Worm (Caenorhabditis elegans) whole organism, L3 larva: ENCODE measurements around the gene T04C9.1.

Source experiments
- ZK546.5 ChIP-seq: sonication (generic microtip); optimal IDR thresholded peaks from 2 replicates; lab custom pipeline; 2017; ENCODE audit warnings: missing biosample characterization, missing genetic modification characterization
- ama-1 ChIP-seq: fragments of 150-350 bp; optimal IDR thresholded peaks from 2 replicates; lab custom pipeline; 2018
- ceh-16 ChIP-seq: sonication (generic microtip); optimal IDR thresholded peaks from 2 replicates; lab custom pipeline; 2017; ENCODE audit warnings: missing biosample characterization, missing genetic modification characterization
- ceh-82 ChIP-seq: fragments of 150-350 bp; optimal IDR thresholded peaks from 2 replicates; lab custom pipeline; 2014; ENCODE audit warnings: missing biosample characterization, missing genetic modification characterization
- ceh-9 ChIP-seq: sonication (generic microtip); optimal IDR thresholded peaks from 2 replicates; lab custom pipeline; 2018; ENCODE audit warnings: missing biosample characterization, missing genetic modification characterization
- daf-12 ChIP-seq: fragments of 150-350 bp; optimal IDR thresholded peaks from 2 replicates; lab custom pipeline; 2014; ENCODE audit warnings: missing biosample characterization, missing genetic modification reagents, missing genetic modification characterization
- elt-2 ChIP-seq: sonication (generic microtip); optimal IDR thresholded peaks from 2 replicates; lab custom pipeline; 2016; ENCODE audit warnings: missing genetic modification reagents, mild to moderate bottlenecking, missing genetic modification characterization, missing compliant biosample characterization
- elt-3 ChIP-seq, 3 experiments: fragments of 150-350 bp in 1 of 3; sonication (generic microtip) in 2 of 3; optimal IDR thresholded peaks; 2 replicates in 2 of 3; 4 replicates in 1 of 3; lab custom pipeline; 2014 to 2017; ENCODE audit warnings: missing biosample characterization in 3 of 3, missing genetic modification characterization in 3 of 3
- fkh-10 ChIP-seq: sonication (generic microtip); optimal IDR thresholded peaks from 2 replicates; lab custom pipeline; 2017; ENCODE audit warnings: missing biosample characterization, missing genetic modification reagents, missing genetic modification characterization
- fos-1 ChIP-seq: fragments of 150-350 bp; optimal IDR thresholded peaks from 2 replicates; lab custom pipeline; 2014; ENCODE audit warnings: missing biosample characterization, missing genetic modification characterization
- hmg-11 ChIP-seq: sonication (generic microtip); optimal IDR thresholded peaks from 2 replicates; lab custom pipeline; 2016; ENCODE audit warnings: missing genetic modification characterization, missing compliant biosample characterization
- jun-1 ChIP-seq: fragments of 150-350 bp; optimal IDR thresholded peaks from 2 replicates; lab custom pipeline; 2014; ENCODE audit warnings: missing biosample characterization, missing genetic modification reagents, missing genetic modification characterization
- lin-15B ChIP-seq: fragments of 150-350 bp; optimal IDR thresholded peaks from 2 replicates; lab custom pipeline; 2014; ENCODE audit warnings: missing biosample characterization, missing genetic modification characterization
- lin-39 ChIP-seq: fragments of 150-350 bp; optimal IDR thresholded peaks from 2 replicates; lab custom pipeline; 2018; ENCODE audit warnings: missing biosample characterization, missing genetic modification reagents, missing genetic modification characterization
- mml-1 ChIP-seq: fragments of 150-350 bp; sonication (generic microtip); optimal IDR thresholded peaks from 3 replicates; lab custom pipeline; 2014; ENCODE audit warnings: missing biosample characterization, missing genetic modification characterization
- nfya-1 ChIP-seq: sonication (generic microtip); optimal IDR thresholded peaks from 2 replicates; lab custom pipeline; 2017; ENCODE audit warnings: missing genetic modification characterization, mild to moderate bottlenecking, missing compliant biosample characterization, antibody characterized with exemption, moderate library complexity; ENCODE audit not compliant: insufficient read depth
- nhr-23 ChIP-seq: fragments of 150-350 bp; optimal IDR thresholded peaks from 2 replicates; lab custom pipeline; 2014; ENCODE audit warnings: missing biosample characterization, missing genetic modification reagents, missing genetic modification characterization
- nhr-25 ChIP-seq: sonication (generic microtip); optimal IDR thresholded peaks from 2 replicates; lab custom pipeline; 2017; ENCODE audit warnings: missing biosample characterization, missing genetic modification characterization
- nhr-28 ChIP-seq: fragments of 150-350 bp; optimal IDR thresholded peaks from 2 replicates; lab custom pipeline; 2014; ENCODE audit warnings: missing biosample characterization, missing genetic modification characterization
- nhr-43 ChIP-seq: sonication (generic microtip); optimal IDR thresholded peaks from 2 replicates; lab custom pipeline; 2016; ENCODE audit warnings: mild to moderate bottlenecking, missing genetic modification characterization, missing compliant biosample characterization; ENCODE audit not compliant: poor library complexity, severe bottlenecking
- nhr-76 ChIP-seq: fragments of 150-350 bp; sonication (generic microtip); optimal IDR thresholded peaks from 5 replicates; lab custom pipeline; 2014; ENCODE audit warnings: missing biosample characterization, missing genetic modification characterization
- pha-4 ChIP-seq: fragments of 150-350 bp; optimal IDR thresholded peaks from 2 replicates; lab custom pipeline; 2014; ENCODE audit warnings: missing biosample characterization, missing genetic modification reagents, missing genetic modification characterization
- pqm-1 ChIP-seq: fragments of 150-350 bp; optimal IDR thresholded peaks from 2 replicates; lab custom pipeline; 2017; ENCODE audit warnings: missing biosample characterization, missing genetic modification characterization, inconsistent platforms
- skn-1 ChIP-seq: fragments of 150-350 bp; optimal IDR thresholded peaks from 2 replicates; lab custom pipeline; 2014; ENCODE audit warnings: missing biosample characterization, missing genetic modification characterization
- snpc-4 ChIP-seq: fragments of 150-350 bp; optimal IDR thresholded peaks from 2 replicates; lab custom pipeline; 2014; ENCODE audit warnings: missing biosample characterization, missing genetic modification characterization
- unc-39 ChIP-seq: sonication (generic microtip); optimal IDR thresholded peaks from 4 replicates; lab custom pipeline; 2017; ENCODE audit warnings: missing biosample characterization, missing genetic modification characterization
- ztf-4 ChIP-seq: fragments of 150-350 bp; optimal IDR thresholded peaks from 2 replicates; lab custom pipeline; 2014; ENCODE audit warnings: missing biosample characterization, missing genetic modification characterization

The T04C9.1 gene

ce11 chrIII:5945865-5946264 is 47.1 kb upstream of the T04C9.1 start, which contains the start of gene F25B5.5:
Gene F25B5.5, minus strand, starts transcription at chrIII:5946124.
- TF ChIP-seq unc-39 (tag; lab: Kevin White, UChicago) (no peak), ceh-9 (tag; lab: Kevin White, UChicago) (no peak), nhr-43 (tag; lab: Kevin White, UChicago) (peak; percentile 1), ama-1 (lab: Kevin White, UChicago) (peak; percentile 84)

- TF ChIP-seq nhr-23 (tag; lab: Kevin White, UChicago) (peak; percentile 8), ceh-82 (tag; lab: Kevin White, UChicago) (no peak), pha-4 (peak; percentile 70), pqm-1 (peak; percentile 40), nhr-25 (peak; percentile 25), nfya-1 (tag; lab: Kevin White, UChicago) (peak; percentile 22), ztf-4 (no peak), jun-1 (tag; lab: Kevin White, UChicago) (no peak), elt-2 (tag; lab: Kevin White, UChicago) (peak; percentile 22)
Observed at ce11 chrIII:5948162-5948933, 44.7 kb upstream of the T04C9.1 start, which contains the start of the genes F25B5.6 and F25B5.3. Gene F25B5.6, minus strand, starts transcription at chrIII:5948733. Gene F25B5.3, plus strand, starts transcription at chrIII:5948883.

- TF ChIP-seq mml-1 (tag; lab: Kevin White, UChicago) (no peak), lin-15B (tag; lab: Kevin White, UChicago) (no peak), nhr-28 (tag; lab: Kevin White, UChicago) (no peak), elt-2 (tag; lab: Kevin White, UChicago) (peak; percentile 50), ZK546.5 (tag; lab: Kevin White, UChicago) (no peak), skn-1 (no peak), nfya-1 (tag; lab: Kevin White, UChicago) (no peak)
Observed at ce11 chrIII:5948986-5949385, 44.0 kb upstream of the T04C9.1 start.

ce11 chrIII:5949817-5950216 is 43.2 kb upstream of the T04C9.1 start:
- peak; percentile 54 for TF ChIP-seq lin-39 (tag; lab: Kevin White, UChicago)
- no peak for TF ChIP-seq ceh-82 (tag; lab: Kevin White, UChicago)
- TF ChIP-seq hmg-11 (tag; lab: Kevin White, UChicago) = peak; percentile 21
- no peak for TF ChIP-seq daf-12 (tag; lab: Kevin White, UChicago)
- TF ChIP-seq nfya-1 (tag; lab: Kevin White, UChicago) = peak; percentile 67
- TF ChIP-seq fkh-10 (GFP tag; lab: Kevin White, UChicago) = peak; percentile 49
- peak; percentile 15 for TF ChIP-seq snpc-4 (tag; lab: Kevin White, UChicago)

ce11 chrIII:5950756-5951345 is 42.2 kb upstream of the T04C9.1 start:
- TF ChIP-seq ceh-16 (tag; lab: Kevin White, UChicago) = no peak
- TF ChIP-seq elt-2 (tag; lab: Kevin White, UChicago) = peak; percentile 75
- no peak for TF ChIP-seq elt-3 (tag; optimal IDR thresholded peaks at IDR 0.05; lab: Kevin White, UChicago)
- TF ChIP-seq nhr-25 = peak; percentile 17
- peak; percentile 44 for TF ChIP-seq ama-1 (lab: Kevin White, UChicago)
- TF ChIP-seq nhr-76 (tag; lab: Kevin White, UChicago) = no peak
- peak; percentile 42 for TF ChIP-seq pqm-1
- peak; percentile 5 for TF ChIP-seq nfya-1 (tag; lab: Kevin White, UChicago)
- peak; percentile 27 for TF ChIP-seq nhr-43 (tag; lab: Kevin White, UChicago)
- TF ChIP-seq fos-1 (tag; lab: Kevin White, UChicago) = no peak
